Fruit fly (Drosophila melanogaster): ENCODE results near the gene mtg.

DNA sequence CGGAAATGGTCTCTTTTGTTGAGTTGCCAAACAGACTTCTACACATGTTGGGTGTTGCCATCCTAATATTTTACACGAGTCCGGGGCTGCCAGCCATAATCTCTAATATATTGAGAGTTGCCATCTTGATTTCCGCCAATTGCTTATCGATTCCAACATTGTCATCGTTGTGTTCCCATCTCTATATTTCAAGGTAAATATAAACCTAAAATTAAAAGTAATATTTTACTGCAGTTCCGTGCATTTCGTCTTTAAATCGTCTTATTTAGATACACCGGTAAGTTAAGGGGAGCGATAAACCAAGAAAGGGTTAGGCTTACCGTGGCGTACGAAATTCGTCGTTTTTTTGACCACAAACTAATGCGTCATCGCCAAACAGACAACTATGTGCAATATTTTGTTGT lies 16.9 kb upstream of the mtg start, which contains the start of gene PolI:
- no peak for TF ChIP-seq CG13204 (GFP tag; optimal IDR thresholded peaks at IDR 0.05)
- no peak for TF ChIP-seq CG4496 (GFP tag; IDR thresholded peaks at IDR 0.05)
- no peak for TF ChIP-seq CG14655 (GFP tag; optimal IDR thresholded peaks at IDR 0.05)
- no peak for TF ChIP-seq gl (tag; optimal IDR thresholded peaks at IDR 0.05)
- no peak for TF ChIP-seq CG10348 (GFP tag; IDR thresholded peaks at IDR 0.05)
- no peak for TF ChIP-seq D1 (tag; optimal IDR thresholded peaks at IDR 0.05)
- TF ChIP-seq CG17806 (tag; optimal IDR thresholded peaks at IDR 0.05) = no peak

Data from whole organism, pupa.